Fruit fly (Drosophila melanogaster): ENCODE data around the gene CG32641.

CG32641 gene

dm6 chrX:13143100-13143499 is 41.2 kb upstream of the CG32641 start (continued):
- TF ChIP-seq Nf-YB (GFP tag; optimal IDR thresholded peaks at IDR 0.05) (no peak), CG33557 (GFP tag; optimal IDR thresholded peaks at IDR 0.05) (no peak), crp (GFP tag; optimal IDR thresholded peaks at IDR 0.05) (no peak), Jarid2 (GFP tag; optimal IDR thresholded peaks at IDR 0.05) (no peak), row (GFP tag; IDR thresholded peaks at IDR 0.05) (peak; percentile 66), CG12155 (GFP tag; optimal IDR thresholded peaks at IDR 0.05) (no peak), CG3838 (GFP tag; optimal IDR thresholded peaks at IDR 0.05) (no peak), gcm (GFP tag; optimal IDR thresholded peaks at IDR 0.05) (peak; percentile 28), HLHmδ (GFP tag; optimal IDR thresholded peaks at IDR 0.05) (no peak), CG8281 (tag; optimal IDR thresholded peaks at IDR 0.05) (no peak), CG17568 (GFP tag; optimal IDR thresholded peaks at IDR 0.05) (no peak), insv (GFP tag; optimal IDR thresholded peaks at IDR 0.05) (no peak), mld (GFP tag; IDR thresholded peaks at IDR 0.05; ENCODE audit: partially characterized antibody) (no peak), usp (GFP tag; optimal IDR thresholded peaks at IDR 0.05) (no peak), Antp (GFP tag; optimal IDR thresholded peaks at IDR 0.05) (no peak), Sox102F (GFP tag; optimal IDR thresholded peaks at IDR 0.05) (peak; percentile 70), CG32532 (GFP tag; IDR thresholded peaks at IDR 0.05) (peak; percentile 28; the same call in 1 of the 2 replicates), bsh (GFP tag; optimal IDR thresholded peaks at IDR 0.05) (peak; percentile 47), pum (GFP tag; optimal IDR thresholded peaks at IDR 0.05) (no peak), Fer3 (tag; optimal IDR thresholded peaks at IDR 0.05) (peak; percentile 25), org-1 (GFP tag; optimal IDR thresholded peaks at IDR 0.05) (no peak)

DNA sequence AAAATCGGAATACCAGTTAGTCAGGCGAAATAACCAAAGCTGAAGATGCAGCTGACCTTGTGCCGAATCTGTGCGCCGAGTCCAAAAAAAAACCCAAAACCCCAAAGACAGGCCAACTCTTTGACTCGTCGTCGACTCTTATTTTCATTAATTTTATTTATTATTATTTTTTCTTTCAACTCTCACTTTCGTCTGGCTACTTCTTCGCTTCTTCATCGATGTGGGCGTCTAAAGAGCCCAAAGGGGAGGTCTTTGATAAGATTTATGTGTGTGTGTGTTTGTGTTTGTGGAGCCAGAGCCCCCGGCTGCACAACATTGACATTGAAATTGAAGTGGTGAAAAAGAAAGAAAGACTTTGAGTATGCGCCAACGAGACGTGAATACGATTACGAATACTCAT is 38.4 kb upstream of the CG32641 start:
- TF ChIP-seq Dref (GFP tag; IDR thresholded peaks at IDR 0.05) (no peak), Blimp-1 (GFP tag; optimal IDR thresholded peaks at IDR 0.05) (peak; percentile 87), Stat92E (GFP tag; optimal IDR thresholded peaks at IDR 0.05) (no peak), tgo (GFP tag; IDR thresholded peaks at IDR 0.05) (0 out of 3 replicates have a peak, but pooled peaks have one; percentile 2), toy (GFP tag; IDR thresholded peaks at IDR 0.05) (no peak)

dm6 chrX:13149083-13149482 is 35.2 kb upstream of the CG32641 start:
- TF ChIP-seq Hr3 (GFP tag; optimal IDR thresholded peaks at IDR 0.05) (no peak), Oli (tag; optimal IDR thresholded peaks at IDR 0.05) (no peak), CG10543 (GFP tag; optimal IDR thresholded peaks at IDR 0.05) (no peak), Sox102F (GFP tag; optimal IDR thresholded peaks at IDR 0.05) (no peak), Drgx (GFP tag; IDR thresholded peaks at IDR 0.05) (peak; percentile 24; the same call in 1 of the 2 replicates), fd64A (GFP tag; optimal IDR thresholded peaks at IDR 0.05) (no peak), twi (tag; optimal IDR thresholded peaks at IDR 0.05) (no peak), NC2α (GFP tag; optimal IDR thresholded peaks at IDR 0.05) (no peak), nau (GFP tag; optimal IDR thresholded peaks at IDR 0.05) (no peak), gro (GFP tag; optimal IDR thresholded peaks at IDR 0.05) (no peak), Rfx (GFP tag; IDR thresholded peaks at IDR 0.05) (no peak), nom (GFP tag; optimal IDR thresholded peaks at IDR 0.05) (peak; percentile 11), tin (GFP tag; optimal IDR thresholded peaks at IDR 0.05) (no peak), CG3407 (GFP tag; optimal IDR thresholded peaks at IDR 0.05) (no peak), klu (GFP tag; IDR thresholded peaks at IDR 0.05) (no peak), pita (GFP tag; optimal IDR thresholded peaks at IDR 0.05) (no peak), exex (tag; optimal IDR thresholded peaks at IDR 0.05) (no peak)

All from whole organism, embryonic.